Worm (Caenorhabditis elegans) whole organism, L4 larva: Measurements from ENCODE around the gene sprp-4.

Source experiments
- ceh-32 ChIP-seq: sonication (generic microtip); optimal IDR thresholded peaks from 2 replicates; lab custom pipeline; 2016; ENCODE audit warnings: mild to moderate bottlenecking, missing genetic modification characterization, missing compliant biosample characterization; ENCODE audit not compliant: poor library complexity
- egl-43 ChIP-seq: fragments of 200-800 bp; sonication (Bioruptor generic); IDR thresholded peaks from 2 replicates; pipeline ENCODE4 v1.3.6; 2022; ENCODE audit warnings: missing genetic modification reagents, missing genetic modification characterization, missing compliant biosample characterization
- hlh-11 ChIP-seq: fragments of 200-800 bp; sonication (Bioruptor generic); optimal IDR thresholded peaks from 2 replicates; lab custom pipeline; 2018; ENCODE audit warnings: mild to moderate bottlenecking, missing genetic modification characterization, missing compliant biosample characterization
- unc-130 ChIP-seq: sonication (generic microtip); optimal IDR thresholded peaks from 2 replicates; lab custom pipeline; 2016; ENCODE audit warnings: missing genetic modification reagents, missing genetic modification characterization, missing compliant biosample characterization

- TF ChIP-seq unc-130 (GFP tag; lab: Kevin White, UChicago) = no peak
- TF ChIP-seq ceh-32 (tag; lab: Kevin White, UChicago) = no peak
- no peak for TF ChIP-seq egl-43
- no peak for TF ChIP-seq hlh-11 (tag; lab: Kevin White, UChicago)
Observed at ce11 chrX:8860958-8861357, 7.5 kb upstream of the sprp-4 start, which contains the start of gene C06E2.9.
